Worm (Caenorhabditis elegans) whole organism, young adult: Measurements from ENCODE around the gene pct-1.

Experiments
- B0019.2 ChIP-seq: fragments of 200-800 bp; sonication (Bioruptor generic); conservative IDR thresholded peaks from 2 replicates; pipeline ENCODE4 v1.3.6; 2022; ENCODE audit warnings: missing genetic modification reagents, missing genetic modification characterization, missing compliant biosample characterization
- D2030.7 ChIP-seq: fragments of 200-800 bp; sonication (Bioruptor generic); IDR thresholded peaks from 2 replicates; pipeline ENCODE4 v1.3.6; 2022; ENCODE audit warnings: missing genetic modification reagents, missing genetic modification characterization, missing compliant biosample characterization
- F10E7.11 ChIP-seq: sonication (generic microtip); optimal IDR thresholded peaks from 2 replicates; lab custom pipeline; 2017; ENCODE audit warnings: mild to moderate bottlenecking, missing genetic modification characterization, moderate library complexity, missing compliant biosample characterization
- F23B12.7 ChIP-seq: sonication (generic microtip); optimal IDR thresholded peaks from 2 replicates; lab custom pipeline; 2017; ENCODE audit warnings: missing genetic modification characterization, mild to moderate bottlenecking, missing compliant biosample characterization, antibody characterized with exemption, moderate library complexity; ENCODE audit not compliant: insufficient read depth
- F33H1.4 ChIP-seq: fragments of 200-800 bp; sonication (Bioruptor generic); IDR thresholded peaks from 2 replicates; pipeline ENCODE4 v1.3.6; 2022; ENCODE audit warnings: missing genetic modification reagents, missing genetic modification characterization, missing compliant biosample characterization
- F49E8.2 ChIP-seq: sonication (generic microtip); optimal IDR thresholded peaks from 3 replicates; lab custom pipeline; 2017; ENCODE audit warnings: missing genetic modification characterization, mild to moderate bottlenecking, missing compliant biosample characterization, antibody characterized with exemption, moderate library complexity; ENCODE audit not compliant: insufficient read depth
- F57A8.1 ChIP-seq: fragments of 200-800 bp; sonication (Bioruptor generic); optimal IDR thresholded peaks from 2 replicates; lab custom pipeline; 2018; ENCODE audit warnings: mild to moderate bottlenecking, missing genetic modification characterization, moderate library complexity, missing compliant biosample characterization
- F57C9.4 ChIP-seq: sonication (generic microtip); optimal IDR thresholded peaks from 2 replicates; lab custom pipeline; 2017; ENCODE audit warnings: mild to moderate bottlenecking, missing genetic modification characterization, missing compliant biosample characterization
- T26A5.8 ChIP-seq: sonication (generic microtip); optimal IDR thresholded peaks from 2 replicates; lab custom pipeline; 2016; ENCODE audit warnings: missing genetic modification characterization, missing compliant biosample characterization
- ZK185.1 ChIP-seq: sonication (generic microtip); optimal IDR thresholded peaks from 2 replicates; lab custom pipeline; 2016; ENCODE audit warnings: mild to moderate bottlenecking, missing genetic modification characterization, missing compliant biosample characterization; ENCODE audit not compliant: poor library complexity, severe bottlenecking
- akir-1 ChIP-seq: fragments of 200-800 bp; sonication (Bioruptor generic); optimal IDR thresholded peaks from 2 replicates; lab custom pipeline; 2018; ENCODE audit warnings: mild to moderate bottlenecking, missing genetic modification characterization, moderate library complexity, missing compliant biosample characterization
- athp-1 ChIP-seq: sonication (generic microtip); optimal IDR thresholded peaks from 2 replicates; lab custom pipeline; 2017; ENCODE audit warnings: mild to moderate bottlenecking, missing genetic modification characterization, missing compliant biosample characterization
- attf-5 ChIP-seq: fragments of 200-800 bp; sonication (Bioruptor generic); optimal IDR thresholded peaks from 2 replicates; lab custom pipeline; 2018; ENCODE audit warnings: mild to moderate bottlenecking, missing genetic modification characterization, missing compliant biosample characterization
- bed-2 ChIP-seq: fragments of 200-800 bp; sonication (Bioruptor generic); IDR thresholded peaks from 2 replicates; pipeline ENCODE4 v1.3.6; 2022; ENCODE audit warnings: missing genetic modification reagents, missing genetic modification characterization, missing compliant biosample characterization
- cebp-1 ChIP-seq, 2 experiments: fragments of 200-800 bp in 1 of 2; sonication (Bioruptor generic) in 1 of 2; sonication (generic microtip) in 1 of 2; IDR thresholded peaks in 1 of 2; optimal IDR thresholded peaks in 1 of 2; 2 replicates each; pipeline versions ENCODE4 v1.3.6 to Lab custom; 2017 to 2022; ENCODE audit warnings: missing compliant biosample characterization in 2 of 2, missing genetic modification characterization in 2 of 2, mild to moderate bottlenecking in 1 of 2, missing genetic modification reagents in 1 of 2, moderate library complexity in 1 of 2
- cebp-2 ChIP-seq: fragments of 200-800 bp; sonication (Bioruptor generic); IDR thresholded peaks from 2 replicates; pipeline ENCODE4 v1.3.6; 2022; ENCODE audit warnings: missing genetic modification characterization, missing compliant biosample characterization
- ceh-91 ChIP-seq: fragments of 200-800 bp; sonication (Bioruptor generic); IDR thresholded peaks from 2 replicates; pipeline ENCODE4 v1.3.6; 2022; ENCODE audit warnings: missing genetic modification reagents, missing genetic modification characterization, missing compliant biosample characterization
- dox-1 ChIP-seq: fragments of 200-800 bp; sonication (Bioruptor generic); IDR thresholded peaks from 2 replicates; pipeline ENCODE4 v1.3.6; 2022; ENCODE audit warnings: missing genetic modification reagents, missing genetic modification characterization, missing compliant biosample characterization
- efl-1 ChIP-seq: fragments of 150-350 bp; optimal IDR thresholded peaks from 2 replicates; lab custom pipeline; 2014; ENCODE audit warnings: missing biosample characterization, missing genetic modification reagents, missing genetic modification characterization
- egl-18 ChIP-seq: fragments of 200-800 bp; sonication (Bioruptor generic); IDR thresholded peaks from 2 replicates; pipeline ENCODE4 v1.3.6; 2022; ENCODE audit warnings: missing genetic modification reagents, missing genetic modification characterization, missing compliant biosample characterization
- egl-44 ChIP-seq: fragments of 200-800 bp; sonication (Bioruptor generic); IDR thresholded peaks from 2 replicates; pipeline ENCODE4 v1.3.6; 2022; ENCODE audit warnings: missing genetic modification reagents, missing genetic modification characterization, missing compliant biosample characterization
- egrh-3 ChIP-seq: fragments of 200-800 bp; sonication (Bioruptor generic); IDR thresholded peaks from 2 replicates; pipeline ENCODE4 v1.3.6; 2022; ENCODE audit warnings: missing genetic modification reagents, missing genetic modification characterization, missing compliant biosample characterization
- ekl-4 ChIP-seq: fragments of 200-800 bp; sonication (Bioruptor generic); IDR thresholded peaks from 2 replicates; pipeline ENCODE4 v1.3.6; 2022; ENCODE audit warnings: missing genetic modification reagents, missing genetic modification characterization, missing compliant biosample characterization
- him-1 ChIP-seq: sonication (generic microtip); optimal IDR thresholded peaks from 2 replicates; lab custom pipeline; 2016; ENCODE audit warnings: missing genotype, missing genetic modification reagents, missing genetic modification characterization, missing compliant biosample characterization
- lag-1 ChIP-seq: fragments of 200-800 bp; sonication (Bioruptor generic); IDR thresholded peaks from 2 replicates; pipeline ENCODE4 v1.3.6; 2022; ENCODE audit warnings: missing genetic modification reagents, missing genetic modification characterization, missing compliant biosample characterization
- lin-26 ChIP-seq: fragments of 200-800 bp; sonication (Bioruptor generic); IDR thresholded peaks from 2 replicates; pipeline ENCODE4 v1.3.6; 2022; ENCODE audit warnings: missing genetic modification reagents, missing genetic modification characterization, missing compliant biosample characterization
- lin-35 ChIP-seq, 3 experiments: fragments of 150-350 bp in 2 of 3; sonication (generic microtip) in 1 of 3; optimal IDR thresholded peaks; 2 replicates each; lab custom pipeline; 2014 to 2018; ENCODE audit warnings: missing biosample characterization in 3 of 3, missing genetic modification characterization in 3 of 3, missing genetic modification reagents in 3 of 3
- lin-40 ChIP-seq: sonication (generic microtip); optimal IDR thresholded peaks from 2 replicates; lab custom pipeline; 2016; ENCODE audit warnings: missing genetic modification characterization, mild to moderate bottlenecking, missing compliant biosample characterization, missing genotype, missing genetic modification reagents
- lsl-1 ChIP-seq: fragments of 200-800 bp; sonication (Bioruptor generic); optimal IDR thresholded peaks from 2 replicates; lab custom pipeline; 2018; ENCODE audit warnings: mild to moderate bottlenecking, missing genetic modification characterization, moderate library complexity, missing compliant biosample characterization
- madf-6 ChIP-seq: fragments of 200-800 bp; sonication (Bioruptor generic); IDR thresholded peaks from 2 replicates; pipeline ENCODE4 v1.3.6; 2022; ENCODE audit warnings: missing genetic modification reagents, missing genetic modification characterization, missing compliant biosample characterization
- mel-28 ChIP-seq: sonication (generic microtip); optimal IDR thresholded peaks from 2 replicates; lab custom pipeline; 2016; ENCODE audit warnings: borderline replicate concordance, mild to moderate bottlenecking, missing genetic modification characterization, missing compliant biosample characterization
- mes-4 ChIP-seq: sonication (generic microtip); optimal IDR thresholded peaks from 2 replicates; lab custom pipeline; 2016; ENCODE audit warnings: missing genotype, missing genetic modification characterization, missing compliant biosample characterization
- mxl-1 ChIP-seq: sonication (generic microtip); optimal IDR thresholded peaks from 2 replicates; lab custom pipeline; 2016; ENCODE audit warnings: missing genetic modification characterization, missing compliant biosample characterization
- nhr-80 ChIP-seq: sonication (generic microtip); optimal IDR thresholded peaks from 2 replicates; lab custom pipeline; 2016; ENCODE audit warnings: missing genetic modification characterization, missing compliant biosample characterization
- pbrm-1 ChIP-seq: fragments of 200-800 bp; sonication (Bioruptor generic); IDR thresholded peaks from 2 replicates; pipeline ENCODE4 v1.3.6; 2022; ENCODE audit warnings: missing genetic modification reagents, missing genetic modification characterization, missing compliant biosample characterization
- rec-8 ChIP-seq, 2 experiments: sonication (generic microtip); optimal IDR thresholded peaks; 2 replicates each; lab custom pipeline; 2016; ENCODE audit warnings: mild to moderate bottlenecking in 2 of 2, missing genetic modification characterization in 2 of 2, missing genetic modification reagents in 2 of 2, missing genotype in 2 of 2, missing biosample characterization in 1 of 2, missing compliant biosample characterization in 1 of 2, moderate library complexity in 1 of 2
- rpc-1 ChIP-seq, 2 experiments: fragments of 150-350 bp in 1 of 2; sonication (generic microtip) in 1 of 2; optimal IDR thresholded peaks; 2 replicates each; lab custom pipeline; 2014 to 2018; ENCODE audit warnings: missing biosample characterization in 1 of 2, missing genetic modification characterization in 1 of 2, missing genetic modification reagents in 1 of 2, missing genotype in 1 of 2
- sea-2 ChIP-seq: fragments of 200-800 bp; sonication (Bioruptor generic); IDR thresholded peaks from 2 replicates; pipeline ENCODE4 v1.3.6; 2022; ENCODE audit warnings: missing genetic modification characterization, missing compliant biosample characterization
- snpc-1.1 ChIP-seq: sonication (generic microtip); optimal IDR thresholded peaks from 2 replicates; lab custom pipeline; 2017; ENCODE audit warnings: missing genetic modification characterization, mild to moderate bottlenecking, missing compliant biosample characterization, antibody characterized with exemption, moderate library complexity, missing genotype, missing genetic modification reagents; ENCODE audit not compliant: insufficient read depth
- tbp1 ChIP-seq: fragments of 200-800 bp; sonication (Bioruptor generic); optimal IDR thresholded peaks from 2 replicates; lab custom pipeline; 2018; ENCODE audit warnings: mild to moderate bottlenecking, missing genetic modification characterization, missing compliant biosample characterization
- tlf-1 ChIP-seq: fragments of 200-800 bp; sonication (Bioruptor generic); optimal IDR thresholded peaks from 2 replicates; lab custom pipeline; 2018; ENCODE audit warnings: mild to moderate bottlenecking, missing genetic modification characterization, missing compliant biosample characterization
- zfh-2 ChIP-seq: fragments of 200-800 bp; sonication (Bioruptor generic); conservative IDR thresholded peaks from 2 replicates; pipeline ENCODE4 v1.3.6; 2022; ENCODE audit warnings: missing genetic modification reagents, missing genetic modification characterization, missing compliant biosample characterization
- zim-3 ChIP-seq: sonication (generic microtip); optimal IDR thresholded peaks from 2 replicates; lab custom pipeline; 2017; ENCODE audit warnings: mild to moderate bottlenecking, missing genetic modification characterization, moderate library complexity, missing compliant biosample characterization
- ztf-18 ChIP-seq: sonication (generic microtip); optimal IDR thresholded peaks from 2 replicates; lab custom pipeline; 2016; ENCODE audit warnings: missing genotype, mild to moderate bottlenecking, missing genetic modification characterization, missing compliant biosample characterization
- ztf-22 ChIP-seq: fragments of 200-800 bp; sonication (Bioruptor generic); optimal IDR thresholded peaks from 2 replicates; lab custom pipeline; 2018; ENCODE audit warnings: mild to moderate bottlenecking, missing genetic modification characterization, moderate library complexity, missing compliant biosample characterization
- ztf-25 ChIP-seq: fragments of 200-800 bp; sonication (Bioruptor generic); IDR thresholded peaks from 2 replicates; pipeline ENCODE4 v1.3.6; 2022; ENCODE audit warnings: missing genetic modification reagents, missing genetic modification characterization, missing compliant biosample characterization
- ztf-26 ChIP-seq: sonication (generic microtip); optimal IDR thresholded peaks from 2 replicates; lab custom pipeline; 2017; ENCODE audit warnings: missing genetic modification characterization, missing compliant biosample characterization

pct-1 gene

DNA sequence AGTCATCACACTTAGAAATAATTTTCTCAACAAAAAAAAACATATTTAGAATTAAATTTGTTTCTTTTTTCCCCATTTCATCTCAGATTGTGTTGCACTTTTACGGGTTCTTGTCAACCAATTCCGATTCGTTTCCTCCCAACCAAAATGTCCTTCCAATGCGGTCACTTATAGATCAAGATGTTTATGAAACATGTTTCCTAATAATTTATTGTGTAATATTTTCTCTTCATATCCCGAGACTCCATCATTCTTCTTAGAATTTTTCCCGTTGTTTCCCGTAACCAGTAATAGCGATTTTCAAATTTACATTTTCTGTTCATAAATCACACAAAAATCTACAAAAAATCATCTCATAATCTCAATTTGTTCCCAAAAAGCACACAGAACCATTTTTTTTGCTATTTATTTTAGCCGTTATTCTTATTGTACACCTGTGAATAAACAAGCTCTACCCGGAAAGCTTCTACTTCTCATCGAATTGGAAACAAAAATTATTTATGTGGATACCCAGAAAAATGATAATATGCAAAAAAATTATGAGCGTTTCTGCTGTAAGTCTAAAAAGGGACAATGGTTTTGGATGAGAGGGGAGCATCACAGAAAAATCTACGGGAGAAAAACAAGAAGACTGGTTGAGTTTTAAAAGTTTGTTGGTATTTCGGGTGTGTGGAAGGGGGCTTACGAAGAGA, 12.3 kb downstream of the pct-1 start (continued):
- TF ChIP-seq lag-1 (GFP tag; lab: Robert Waterston, UW) (no peak), zim-3 (no peak), rpc-1 (optimal IDR thresholded peaks at IDR 0.05; lab: Kevin White, UChicago) (no peak), rpc-1 (tag; optimal IDR thresholded peaks at IDR 0.05; lab: Kevin White, UChicago) (no peak), B0019.2 (GFP tag; lab: Robert Waterston, UW) (no peak), sea-2 (GFP tag; lab: Robert Waterston, UW) (no peak), mes-4 (tag; lab: Kevin White, UChicago) (no peak), lsl-1 (peak; percentile 4), egl-18 (GFP tag; lab: Robert Waterston, UW) (no peak), attf-5 (GFP tag; lab: Kevin White, UChicago) (peak; percentile 1), athp-1 (tag; lab: Kevin White, UChicago) (peak; percentile 31), lin-35 (GFP tag; optimal IDR thresholded peaks at IDR 0.05; lab: Kevin White, UChicago) (no peak), rec-8 (tag; optimal IDR thresholded peaks at IDR 0.05; lab: Kevin White, UChicago) (no peak), F57A8.1 (GFP tag; lab: Kevin White, UChicago) (no peak), mxl-1 (tag; lab: Kevin White, UChicago) (no peak), D2030.7 (GFP tag; lab: Robert Waterston, UW) (no peak), efl-1 (GFP tag; lab: Kevin White, UChicago) (no peak), egrh-3 (no peak), lin-26 (GFP tag; lab: Robert Waterston, UW) (no peak), ZK185.1 (tag; lab: Kevin White, UChicago) (no peak), zfh-2 (GFP tag; lab: Robert Waterston, UW) (no peak), ekl-4 (GFP tag; lab: Robert Waterston, UW) (no peak), tbp1 (GFP tag; lab: Kevin White, UChicago) (no peak), F23B12.7 (tag; lab: Kevin White, UChicago) (no peak), cebp-1 (GFP tag; IDR thresholded peaks at IDR 0.05; lab: Robert Waterston, UW) (no peak), cebp-1 (tag; optimal IDR thresholded peaks at IDR 0.05; lab: Kevin White, UChicago) (peak; percentile 21), T26A5.8 (tag; lab: Kevin White, UChicago) (no peak), cebp-2 (GFP tag; lab: Robert Waterston, UW) (no peak), bed-2 (GFP tag; lab: Robert Waterston, UW) (no peak), nhr-80 (no peak), akir-1 (no peak), ztf-25 (GFP tag; lab: Robert Waterston, UW) (no peak), ztf-22 (GFP tag; lab: Kevin White, UChicago) (no peak), madf-6 (GFP tag; lab: Robert Waterston, UW) (no peak), ztf-26 (tag; lab: Kevin White, UChicago) (no peak), F10E7.11 (no peak), dox-1 (no peak), F57C9.4 (no peak), lin-40 (tag; lab: Kevin White, UChicago) (no peak), mel-28 (no peak), egl-44 (GFP tag; lab: Robert Waterston, UW) (no peak), tlf-1 (GFP tag; lab: Kevin White, UChicago) (peak; percentile 4), him-1 (tag; lab: Kevin White, UChicago) (peak; percentile 100), pbrm-1 (GFP tag; lab: Robert Waterston, UW) (no peak), F33H1.4 (GFP tag; lab: Robert Waterston, UW) (no peak), F49E8.2 (peak; percentile 8), ztf-18 (tag; lab: Kevin White, UChicago) (no peak), ceh-91 (GFP tag; lab: Robert Waterston, UW) (no peak), snpc-1.1 (tag; lab: Kevin White, UChicago) (no peak)
